Fruit fly (Drosophila melanogaster) whole organism, embryonic: Measurements from ENCODE around the gene CG1965.

ENCODE experiments used
- Adf1 ChIP-seq: fragments of 200-800 bp; sonication (Bioruptor generic); IDR thresholded peaks from 2 replicates; pipeline ENCODE4 v1.3.6; 2022; ENCODE audit warnings: missing biosample characterization, missing genetic modification characterization
- Atf3 ChIP-seq: fragments of 200-800 bp; sonication (Bioruptor generic); optimal IDR thresholded peaks from 3 replicates; lab custom pipeline; 2016; ENCODE audit warnings: missing biosample characterization, missing genetic modification characterization
- Blimp-1 ChIP-seq: fragments of 200-800 bp; sonication (Bioruptor generic); optimal IDR thresholded peaks from 3 replicates; lab custom pipeline; 2018; ENCODE audit warnings: missing biosample characterization, missing genetic modification characterization, mild to moderate bottlenecking, moderate library complexity, missing genetic modification reagents
- CG10654 ChIP-seq: fragments of 200-800 bp; sonication (Bioruptor generic); optimal IDR thresholded peaks from 2 replicates; lab custom pipeline; 2016; ENCODE audit warnings: missing biosample characterization, missing genetic modification characterization
- CG10959 ChIP-seq: fragments of 200-800 bp; sonication (Bioruptor generic); IDR thresholded peaks from 2 replicates; pipeline ENCODE4 v1.3.6; 2022; ENCODE audit warnings: missing biosample characterization, missing genetic modification characterization
- CG15479 ChIP-seq: fragments of 200-800 bp; sonication (Bioruptor generic); optimal IDR thresholded peaks from 3 replicates; lab custom pipeline; 2019; ENCODE audit warnings: missing biosample characterization, mild to moderate bottlenecking, missing genetic modification characterization, moderate library complexity
- CG17385 ChIP-seq: fragments of 200-800 bp; sonication (Bioruptor generic); optimal IDR thresholded peaks from 3 replicates; lab custom pipeline; 2018; ENCODE audit warnings: missing biosample characterization, mild to moderate bottlenecking, missing genetic modification characterization
- CG18599 ChIP-seq: fragments of 200-800 bp; sonication (Bioruptor generic); optimal IDR thresholded peaks from 3 replicates; lab custom pipeline; 2017; ENCODE audit warnings: missing biosample characterization, missing genetic modification characterization, mild to moderate bottlenecking, moderate library complexity, missing genetic modification reagents
- CG18764 ChIP-seq: fragments of 200-800 bp; sonication (Bioruptor generic); optimal IDR thresholded peaks from 3 replicates; lab custom pipeline; 2016; ENCODE audit warnings: missing biosample characterization, missing genetic modification characterization
- CG2120 ChIP-seq: fragments of 200-800 bp; sonication (Bioruptor generic); optimal IDR thresholded peaks from 3 replicates; lab custom pipeline; 2016; ENCODE audit warnings: missing biosample characterization, missing genetic modification characterization
- CG2712 ChIP-seq: fragments of 200-800 bp; optimal IDR thresholded peaks from 3 replicates; lab custom pipeline; 2019; ENCODE audit warnings: missing biosample characterization, mild to moderate bottlenecking, missing genetic modification characterization, moderate library complexity
- CG30403 ChIP-seq: fragments of 200-800 bp; sonication (Bioruptor generic); optimal IDR thresholded peaks from 3 replicates; lab custom pipeline; 2016; ENCODE audit warnings: missing biosample characterization, missing genetic modification characterization
- CG4617 ChIP-seq: fragments of 200-800 bp; sonication (Bioruptor generic); optimal IDR thresholded peaks from 3 replicates; lab custom pipeline; 2016; ENCODE audit warnings: missing biosample characterization, missing genetic modification characterization, borderline replicate concordance
- CG5245 ChIP-seq: fragments of 200-800 bp; sonication (Bioruptor generic); optimal IDR thresholded peaks from 3 replicates; lab custom pipeline; 2016; ENCODE audit warnings: missing biosample characterization, missing genetic modification characterization
- CG7745 ChIP-seq: fragments of 200-800 bp; sonication (Bioruptor generic); optimal IDR thresholded peaks from 2 replicates; lab custom pipeline; 2018; ENCODE audit warnings: missing biosample characterization, mild to moderate bottlenecking, missing genetic modification characterization, moderate library complexity
- CHES-1-like ChIP-seq: fragments of 200-800 bp; sonication (Bioruptor generic); optimal IDR thresholded peaks from 2 replicates; lab custom pipeline; 2016; ENCODE audit warnings: missing biosample characterization, missing genetic modification characterization
- Fer2 ChIP-seq: fragments of 200-800 bp; sonication (Bioruptor generic); optimal IDR thresholded peaks from 2 replicates; lab custom pipeline; 2018; ENCODE audit warnings: missing biosample characterization, mild to moderate bottlenecking, missing genetic modification characterization, moderate library complexity
- GATAe ChIP-seq: fragments of 200-800 bp; sonication (Bioruptor generic); conservative IDR thresholded peaks from 2 replicates; pipeline ENCODE4 v1.3.6; 2022; ENCODE audit warnings: missing biosample characterization, missing genetic modification characterization
- HHEX ChIP-seq: fragments of 200-800 bp; sonication (Bioruptor generic); optimal IDR thresholded peaks from 3 replicates; lab custom pipeline; 2017; ENCODE audit warnings: missing biosample characterization, mild to moderate bottlenecking, missing genetic modification characterization, missing genetic modification reagents
- Lpt ChIP-seq: fragments of >200 bp; optimal IDR thresholded peaks from 2 replicates; lab custom pipeline; 2018; ENCODE audit warnings: missing biosample characterization, missing genetic modification characterization
- Rx ChIP-seq: fragments of 200-800 bp; sonication (Bioruptor generic); IDR thresholded peaks from 2 replicates; pipeline ENCODE4 v1.3.6; 2022; ENCODE audit warnings: missing biosample characterization, missing genetic modification characterization
- Scr ChIP-seq: fragments of 200-800 bp; sonication (Bioruptor generic); IDR thresholded peaks from 2 replicates; pipeline ENCODE4 v1.3.6; 2022; ENCODE audit warnings: missing biosample characterization, missing genetic modification characterization; ENCODE audit not compliant: partially characterized antibody
- Sox100B ChIP-seq: fragments of 200-800 bp; sonication (Bioruptor generic); optimal IDR thresholded peaks from 3 replicates; lab custom pipeline; 2018; ENCODE audit warnings: missing biosample characterization, mild to moderate bottlenecking, missing genetic modification characterization
- Sry-β ChIP-seq: fragments of 200-800 bp; sonication (Bioruptor generic); optimal IDR thresholded peaks from 2 replicates; lab custom pipeline; 2018; ENCODE audit warnings: missing biosample characterization, mild to moderate bottlenecking, missing genetic modification characterization, moderate library complexity
- Stat92E ChIP-seq, 3 experiments: fragments of >200 bp in 2 of 3; fragments of 200-800 bp in 1 of 3; sonication (Bioruptor generic) in 1 of 3; optimal IDR thresholded peaks; 2 replicates each; lab custom pipeline; 2017 to 2019; ENCODE audit warnings: missing biosample characterization in 3 of 3, missing genetic modification characterization in 3 of 3, mild to moderate bottlenecking in 1 of 3, moderate library complexity in 1 of 3
- Trl ChIP-seq, 3 experiments: fragments of >200 bp in 2 of 3; fragments of 200-800 bp in 1 of 3; sonication (Bioruptor generic) in 1 of 3; optimal IDR thresholded peaks; 2 replicates in 1 of 3; 3 replicates in 2 of 3; lab custom pipeline; 2016 to 2017; ENCODE audit warnings: missing biosample characterization in 1 of 3, missing genetic modification characterization in 1 of 3
- YL-1 ChIP-seq: fragments of 200-800 bp; sonication (Bioruptor generic); optimal IDR thresholded peaks from 3 replicates; lab custom pipeline; 2017; ENCODE audit warnings: missing biosample characterization, mild to moderate bottlenecking, missing genetic modification characterization
- ase ChIP-seq: fragments of 200-800 bp; sonication (Bioruptor generic); IDR thresholded peaks from 3 replicates; pipeline ENCODE4 v1.3.6; 2022; ENCODE audit warnings: missing biosample characterization, missing genetic modification characterization
- bab2 ChIP-seq: fragments of 200-800 bp; sonication (Bioruptor generic); optimal IDR thresholded peaks from 2 replicates; lab custom pipeline; 2016; ENCODE audit warnings: missing biosample characterization, missing genetic modification characterization
- bbx ChIP-seq: fragments of 200-800 bp; sonication (Bioruptor generic); IDR thresholded peaks from 2 replicates; pipeline ENCODE4 v1.3.6; 2022; ENCODE audit warnings: missing biosample characterization, missing genetic modification characterization; ENCODE audit not compliant: partially characterized antibody
- bowl ChIP-seq: fragments of 200-800 bp; sonication (Bioruptor generic); IDR thresholded peaks from 2 replicates; pipeline ENCODE4 v1.3.6; 2022; ENCODE audit warnings: missing biosample characterization, missing genetic modification characterization
- cato ChIP-seq: fragments of 200-800 bp; sonication (Bioruptor generic); optimal IDR thresholded peaks from 2 replicates; lab custom pipeline; 2016; ENCODE audit warnings: missing biosample characterization, missing genetic modification characterization, borderline replicate concordance
- cwo ChIP-seq: fragments of 200-800 bp; sonication (Bioruptor generic); optimal IDR thresholded peaks from 3 replicates; lab custom pipeline; 2017; ENCODE audit warnings: missing biosample characterization, missing genetic modification characterization, mild to moderate bottlenecking, moderate library complexity, missing genetic modification reagents
- da ChIP-seq: fragments of 200-800 bp; sonication (Bioruptor generic); optimal IDR thresholded peaks from 2 replicates; lab custom pipeline; 2016; ENCODE audit warnings: missing biosample characterization, missing genetic modification characterization
- dmrt99B ChIP-seq: fragments of 200-800 bp; sonication (Bioruptor generic); optimal IDR thresholded peaks from 2 replicates; lab custom pipeline; 2018; ENCODE audit warnings: missing biosample characterization, mild to moderate bottlenecking, missing genetic modification characterization, moderate library complexity
- ems ChIP-seq: fragments of 200-800 bp; sonication (Bioruptor generic); optimal IDR thresholded peaks from 3 replicates; lab custom pipeline; 2016; ENCODE audit warnings: missing biosample characterization, missing genetic modification characterization
- fd64A ChIP-seq: fragments of 200-800 bp; sonication (Bioruptor generic); optimal IDR thresholded peaks from 3 replicates; lab custom pipeline; 2018; ENCODE audit warnings: missing biosample characterization, mild to moderate bottlenecking, missing genetic modification characterization
- grau ChIP-seq: fragments of 200-800 bp; optimal IDR thresholded peaks from 3 replicates; lab custom pipeline; 2019; ENCODE audit warnings: missing biosample characterization, mild to moderate bottlenecking, missing genetic modification characterization, moderate library complexity
- lilli ChIP-seq: fragments of 200-800 bp; sonication (Bioruptor generic); optimal IDR thresholded peaks from 3 replicates; lab custom pipeline; 2016; ENCODE audit warnings: missing biosample characterization, missing genetic modification characterization
- mld ChIP-seq: fragments of 200-800 bp; sonication (Bioruptor generic); IDR thresholded peaks from 3 replicates; pipeline ENCODE4 v1.3.6; 2022; ENCODE audit warnings: missing biosample characterization, missing genetic modification characterization; ENCODE audit not compliant: partially characterized antibody
- nmo ChIP-seq: fragments of 200-800 bp; sonication (Bioruptor generic); optimal IDR thresholded peaks from 2 replicates; lab custom pipeline; 2018; ENCODE audit warnings: missing biosample characterization, mild to moderate bottlenecking, missing genetic modification characterization, moderate library complexity
- p53 ChIP-seq: fragments of 200-800 bp; sonication (Bioruptor generic); optimal IDR thresholded peaks from 2 replicates; lab custom pipeline; 2016; ENCODE audit warnings: missing biosample characterization, missing genetic modification characterization
- row ChIP-seq: fragments of 200-800 bp; sonication (Bioruptor generic); IDR thresholded peaks from 3 replicates; pipeline ENCODE4 v1.3.6; 2022; ENCODE audit warnings: missing biosample characterization, missing genetic modification characterization
- slou ChIP-seq: fragments of 200-800 bp; sonication (Bioruptor generic); optimal IDR thresholded peaks from 3 replicates; lab custom pipeline; 2016; ENCODE audit warnings: missing biosample characterization, missing genetic modification characterization
- slp2 ChIP-seq: fragments of 200-800 bp; sonication (Bioruptor generic); optimal IDR thresholded peaks from 2 replicates; lab custom pipeline; 2016; ENCODE audit warnings: missing biosample characterization, missing genetic modification characterization
- sna ChIP-seq: fragments of 200-800 bp; sonication (Bioruptor generic); IDR thresholded peaks from 2 replicates; pipeline ENCODE4 v1.3.6; 2022; ENCODE audit warnings: missing biosample characterization, missing genetic modification characterization; ENCODE audit not compliant: partially characterized antibody
- sqz ChIP-seq: fragments of 200-800 bp; sonication (Bioruptor generic); optimal IDR thresholded peaks from 3 replicates; lab custom pipeline; 2018; ENCODE audit warnings: missing biosample characterization, mild to moderate bottlenecking, missing genetic modification characterization
- tll ChIP-seq, 2 experiments: fragments of 200-800 bp in 1 of 2; fragments of >200 bp in 1 of 2; sonication (Bioruptor generic) in 1 of 2; optimal IDR thresholded peaks; 2 replicates each; lab custom pipeline; 2017 to 2019; ENCODE audit warnings: missing biosample characterization in 2 of 2, missing genetic modification characterization in 2 of 2, mild to moderate bottlenecking in 1 of 2, moderate library complexity in 1 of 2

CG1965 gene

dm6 chr3R:7108589-7109312 lies 41.5 kb downstream of the CG1965 start (continued):
- peak; percentile 93 for TF ChIP-seq bab2 (GFP tag; lab: Kevin White, UChicago)
- peak; percentile 48 for TF ChIP-seq CG2120 (GFP tag; lab: Kevin White, UChicago)
- TF ChIP-seq HHEX (GFP tag; lab: Kevin White, UChicago), result peak; percentile 85
- TF ChIP-seq CG18599, result peak; percentile 86
- TF ChIP-seq lilli (GFP tag; lab: Kevin White, UChicago), result peak; percentile 85
- TF ChIP-seq cato (GFP tag; lab: Kevin White, UChicago), result peak; percentile 95
- TF ChIP-seq row (GFP tag; lab: Robert Waterston, UW), result no peak
- TF ChIP-seq Blimp-1, result peak; percentile 98
- peak; percentile 92 for TF ChIP-seq fd64A
- TF ChIP-seq cwo (GFP tag; lab: Kevin White, UChicago), result peak; percentile 69
- peak; percentile 51 for TF ChIP-seq CG15479 (GFP tag; lab: Kevin White, UChicago)
- TF ChIP-seq CG10959 (GFP tag; lab: Robert Waterston, UW), result no peak
- peak; percentile 64 for TF ChIP-seq da (GFP tag; lab: Kevin White, UChicago)
- peak; percentile 95 for TF ChIP-seq CG30403 (GFP tag; lab: Kevin White, UChicago)
- TF ChIP-seq CG17385, result peak; percentile 93
- TF ChIP-seq bowl (GFP tag; lab: Robert Waterston, UW), result no peak
- TF ChIP-seq CG5245, result peak; percentile 93
- peak; percentile 98 for TF ChIP-seq dmrt99B (tag; lab: Kevin White, UChicago)
- TF ChIP-seq ase (GFP tag; lab: Robert Waterston, UW), result no peak
- no peak for TF ChIP-seq Rx (GFP tag; lab: Robert Waterston, UW)
- TF ChIP-seq bbx (GFP tag; lab: Robert Waterston, UW), result no peak
- TF ChIP-seq Lpt (GFP tag; lab: Kevin White, UChicago), result no peak
- TF ChIP-seq CG18764, result peak; percentile 95
- TF ChIP-seq nmo (GFP tag; lab: Kevin White, UChicago), result peak; percentile 99
- TF ChIP-seq Sry-β (GFP tag; lab: Kevin White, UChicago), result peak; percentile 68
- peak; percentile 69 for TF ChIP-seq slou
- TF ChIP-seq Atf3 (GFP tag; lab: Kevin White, UChicago), result peak; percentile 92
- peak; percentile 77 for TF ChIP-seq YL-1 (GFP tag; lab: Kevin White, UChicago)
- TF ChIP-seq Trl (optimal IDR thresholded peaks at IDR 0.05; lab: Kevin White, UChicago), result peak in 1 of 2 experiments; percentile 69
- peak; percentile 76 for TF ChIP-seq Trl (GFP tag; optimal IDR thresholded peaks at IDR 0.05; lab: Kevin White, UChicago)
- peak; percentile 93 for TF ChIP-seq sqz
- no peak for TF ChIP-seq GATAe (GFP tag; lab: Robert Waterston, UW)
- peak; percentile 63 for TF ChIP-seq Fer2 (tag; lab: Kevin White, UChicago)
- peak in 1 of 3 experiments; percentile 96 for TF ChIP-seq Stat92E (GFP tag; optimal IDR thresholded peaks at IDR 0.05; lab: Kevin White, UChicago)
- TF ChIP-seq CG7745, result peak; percentile 72
- no peak for TF ChIP-seq mld
- peak; percentile 87 for TF ChIP-seq ems (GFP tag; lab: Kevin White, UChicago)
- TF ChIP-seq p53 (GFP tag; lab: Kevin White, UChicago), result peak; percentile 4
- no peak for TF ChIP-seq Scr
- peak; percentile 90 for TF ChIP-seq slp2 (GFP tag; lab: Kevin White, UChicago)
- peak; percentile 97 for TF ChIP-seq Sox100B
- no peak for TF ChIP-seq Adf1 (GFP tag; lab: Robert Waterston, UW)
- peak in 1 of 2 experiments; percentile 76 for TF ChIP-seq tll (GFP tag; optimal IDR thresholded peaks at IDR 0.05; lab: Kevin White, UChicago)
- TF ChIP-seq CG10654 (GFP tag; lab: Kevin White, UChicago), result peak; percentile 94
- TF ChIP-seq CG4617 (GFP tag; lab: Kevin White, UChicago), result peak; percentile 91
- peak; percentile 94 for TF ChIP-seq grau (tag; lab: Kevin White, UChicago)
- peak; percentile 78 for TF ChIP-seq CHES-1-like
- TF ChIP-seq sna, result no peak
- peak; percentile 99 for TF ChIP-seq CG2712
